Fruit fly (Drosophila melanogaster) whole organism, larva: ENCODE results near the gene CG2794.

ENCODE experiments used
- noc ChIP-seq: fragments of 200-800 bp; sonication (Bioruptor generic); optimal IDR thresholded peaks from 3 replicates; lab custom pipeline; 2019; ENCODE audit warnings: missing biosample characterization, mild to moderate bottlenecking, missing genetic modification characterization, moderate library complexity

CG2794 gene

dm6 chr2L:563314-563713 lies 649 bp upstream of the CG2794 start:
- TF ChIP-seq noc (tag; lab: Kevin White, UChicago): no peak

dm6 chr2L:568030-568429 lies 4.1 kb downstream of the CG2794 start, which contains the start of the genes Nle and Sf3b1:
Gene Nle (minus strand): TSS chr2L:568121.
Gene Sf3b1 (plus strand): TSS chr2L:568340.
- no peak for TF ChIP-seq noc (tag; lab: Kevin White, UChicago)

dm6 chr2L:574226-574625 lies 10.3 kb downstream of the CG2794 start, which contains the start of the genes Ipk2 and cold:
Gene Ipk2 (minus strand): TSS chr2L:574264.
Gene cold (plus strand): TSS chr2L:574291.
- TF ChIP-seq noc (tag; lab: Kevin White, UChicago): peak; percentile 84

- TF ChIP-seq noc (tag; lab: Kevin White, UChicago): no peak
Measured at dm6 chr2L:576559-577184, 12.7 kb downstream of the CG2794 start, which contains the start of gene Ptth. Gene Ptth (minus strand): TSS chr2L:576896.

dm6 chr2L:577186-577585 lies 13.2 kb downstream of the CG2794 start, which contains the start of gene Pph13:
Gene Pph13 (plus strand): TSS chr2L:577486.
- no peak for TF ChIP-seq noc (tag; lab: Kevin White, UChicago)

dm6 chr2L:585268-585667 lies 21.3 kb downstream of the CG2794 start:
- no peak for TF ChIP-seq noc (tag; lab: Kevin White, UChicago)

- no peak for TF ChIP-seq noc (tag; lab: Kevin White, UChicago)
Measured at dm6 chr2L:591511-591910, 27.5 kb downstream of the CG2794 start.

- no peak for TF ChIP-seq noc (tag; lab: Kevin White, UChicago)
Measured at dm6 chr2L:594048-594447, 30.1 kb downstream of the CG2794 start.

dm6 chr2L:594635-595384 lies 30.8 kb downstream of the CG2794 start, which contains the start of gene Gsc:
Gene Gsc (minus strand): TSS chr2L:594685.
- TF ChIP-seq noc (tag; lab: Kevin White, UChicago): no peak

dm6 chr2L:597771-598170 lies 33.8 kb downstream of the CG2794 start:
- TF ChIP-seq noc (tag; lab: Kevin White, UChicago): no peak

dm6 chr2L:601848-602247 lies 37.9 kb downstream of the CG2794 start:
- TF ChIP-seq noc (tag; lab: Kevin White, UChicago): no peak

- no peak for TF ChIP-seq noc (tag; lab: Kevin White, UChicago)
Measured at dm6 chr2L:602439-602879, 38.5 kb downstream of the CG2794 start, which contains the start of gene CG13689. Gene CG13689 (plus strand): TSS chr2L:602813.

dm6 chr2L:604060-604459 lies 40.1 kb downstream of the CG2794 start:
- TF ChIP-seq noc (tag; lab: Kevin White, UChicago): no peak

dm6 chr2L:606165-606564 lies 42.2 kb downstream of the CG2794 start:
- TF ChIP-seq noc (tag; lab: Kevin White, UChicago): no peak

dm6 chr2L:606952-607351 lies 43.0 kb downstream of the CG2794 start:
- no peak for TF ChIP-seq noc (tag; lab: Kevin White, UChicago)

dm6 chr2L:608143-608542 lies 44.2 kb downstream of the CG2794 start:
- TF ChIP-seq noc (tag; lab: Kevin White, UChicago): no peak
